Fruit fly (Drosophila melanogaster) whole organism, prepupa: ENCODE data around the gene CG13970.

Experiments
- CG10631 ChIP-seq: fragments of 200-800 bp; sonication (Bioruptor generic); optimal IDR thresholded peaks from 2 replicates; lab custom pipeline; 2016; ENCODE audit warnings: missing biosample characterization, missing genetic modification characterization
- CG10669 ChIP-seq: fragments of 200-800 bp; sonication (Bioruptor generic); optimal IDR thresholded peaks from 3 replicates; lab custom pipeline; 2018; ENCODE audit warnings: missing biosample characterization, mild to moderate bottlenecking, missing genetic modification characterization, moderate library complexity
- CG16779 ChIP-seq: fragments of 200-800 bp; sonication (Bioruptor generic); optimal IDR thresholded peaks from 3 replicates; lab custom pipeline; 2017; ENCODE audit warnings: missing biosample characterization, mild to moderate bottlenecking, missing genetic modification characterization
- CG32006 ChIP-seq: fragments of 200-800 bp; sonication (Bioruptor generic); optimal IDR thresholded peaks from 3 replicates; lab custom pipeline; 2017; ENCODE audit warnings: missing biosample characterization, mild to moderate bottlenecking, missing genetic modification characterization
- CG34406 ChIP-seq: fragments of 200-800 bp; sonication (Bioruptor generic); optimal IDR thresholded peaks from 3 replicates; lab custom pipeline; 2016; ENCODE audit warnings: missing biosample characterization, missing genetic modification characterization
- CG6163 ChIP-seq: fragments of 200-800 bp; sonication (Bioruptor generic); IDR thresholded peaks from 3 replicates; pipeline ENCODE4 v1.3.6; 2022; ENCODE audit warnings: missing biosample characterization, missing genetic modification characterization
- CG6808 ChIP-seq: fragments of 200-800 bp; sonication (Bioruptor generic); optimal IDR thresholded peaks from 3 replicates; lab custom pipeline; 2017; ENCODE audit warnings: missing biosample characterization, missing genetic modification characterization, mild to moderate bottlenecking, moderate library complexity, missing genetic modification reagents
- CG6854 ChIP-seq: fragments of 200-800 bp; sonication (Bioruptor generic); optimal IDR thresholded peaks from 2 replicates; lab custom pipeline; 2017; ENCODE audit warnings: missing biosample characterization, mild to moderate bottlenecking, missing genetic modification characterization
- CG8319 ChIP-seq: fragments of 200-800 bp; sonication (Bioruptor generic); optimal IDR thresholded peaks from 3 replicates; lab custom pipeline; 2016; ENCODE audit warnings: missing biosample characterization, missing genetic modification characterization
- Eip78C ChIP-seq: fragments of 200-800 bp; sonication (Bioruptor generic); peaks from one replicate; lab custom pipeline; 2016; ENCODE audit warnings: missing biosample characterization, missing genetic modification characterization
- Eip93F ChIP-seq: fragments of 200-800 bp; sonication (Bioruptor generic); optimal IDR thresholded peaks from 2 replicates; lab custom pipeline; 2016; ENCODE audit warnings: missing biosample characterization, mild to moderate bottlenecking, missing genetic modification characterization
- Hr39 ChIP-seq: fragments of 200-800 bp; sonication (Bioruptor generic); optimal IDR thresholded peaks from 2 replicates; lab custom pipeline; 2016; ENCODE audit warnings: missing biosample characterization, missing genetic modification characterization
- Hr4 ChIP-seq: fragments of 200-800 bp; sonication (Bioruptor generic); optimal IDR thresholded peaks from 3 replicates; lab custom pipeline; 2016; ENCODE audit warnings: missing biosample characterization, missing genetic modification characterization
- Lpt ChIP-seq: fragments of 200-800 bp; sonication (Bioruptor generic); optimal IDR thresholded peaks from 3 replicates; lab custom pipeline; 2016; ENCODE audit warnings: missing biosample characterization, missing genetic modification characterization
- Met ChIP-seq: fragments of 200-800 bp; sonication (Bioruptor generic); optimal IDR thresholded peaks from 3 replicates; lab custom pipeline; 2016; ENCODE audit warnings: missing biosample characterization, missing genetic modification characterization
- OdsH ChIP-seq: fragments of 200-800 bp; sonication (Bioruptor generic); optimal IDR thresholded peaks from 3 replicates; lab custom pipeline; 2016; ENCODE audit warnings: missing biosample characterization, missing genetic modification characterization
- Smox ChIP-seq: fragments of 200-800 bp; sonication (Bioruptor generic); optimal IDR thresholded peaks from 3 replicates; lab custom pipeline; 2016; ENCODE audit warnings: missing biosample characterization, missing genetic modification characterization
- Sox102F ChIP-seq: fragments of 200-800 bp; sonication (Bioruptor generic); optimal IDR thresholded peaks from 2 replicates; lab custom pipeline; 2016; ENCODE audit warnings: missing biosample characterization, mild to moderate bottlenecking, missing genetic modification characterization
- Sox14 ChIP-seq: fragments of 200-800 bp; sonication (Bioruptor generic); optimal IDR thresholded peaks from 3 replicates; lab custom pipeline; 2016; ENCODE audit warnings: missing biosample characterization, missing genetic modification characterization
- achi ChIP-seq: fragments of 200-800 bp; sonication (Bioruptor generic); optimal IDR thresholded peaks from 3 replicates; lab custom pipeline; 2016; ENCODE audit warnings: missing biosample characterization, missing genetic modification characterization
- cyc ChIP-seq: fragments of 200-800 bp; sonication (Bioruptor generic); optimal IDR thresholded peaks from 3 replicates; lab custom pipeline; 2016; ENCODE audit warnings: missing biosample characterization, missing genetic modification characterization
- dac ChIP-seq: fragments of 200-800 bp; sonication (Bioruptor generic); optimal IDR thresholded peaks from 2 replicates; lab custom pipeline; 2017; ENCODE audit warnings: missing biosample characterization, mild to moderate bottlenecking, missing genetic modification characterization
- dsx ChIP-seq: fragments of 200-800 bp; optimal IDR thresholded peaks from 3 replicates; lab custom pipeline; 2019; ENCODE audit warnings: missing biosample characterization, mild to moderate bottlenecking, missing genetic modification characterization, moderate library complexity; ENCODE audit not compliant: poor library complexity, severe bottlenecking
- eg ChIP-seq: fragments of 200-800 bp; sonication (Bioruptor generic); IDR thresholded peaks from 3 replicates; pipeline ENCODE4 v1.3.6; 2022; ENCODE audit warnings: missing biosample characterization, missing genetic modification characterization
- fd59A ChIP-seq: fragments of 200-800 bp; sonication (Bioruptor generic); optimal IDR thresholded peaks from 2 replicates; lab custom pipeline; 2017; ENCODE audit warnings: missing biosample characterization, mild to moderate bottlenecking, missing genetic modification characterization, missing genetic modification reagents
- fkh ChIP-seq: fragments of 200-800 bp; sonication (Bioruptor generic); optimal IDR thresholded peaks from 3 replicates; lab custom pipeline; 2017; ENCODE audit warnings: missing biosample characterization, mild to moderate bottlenecking, missing genetic modification characterization, moderate library complexity
- net ChIP-seq: fragments of 200-800 bp; sonication (Bioruptor generic); optimal IDR thresholded peaks from 3 replicates; lab custom pipeline; 2016; ENCODE audit warnings: missing biosample characterization, missing genetic modification characterization
- pdm3 ChIP-seq: fragments of 200-800 bp; sonication (Bioruptor generic); optimal IDR thresholded peaks from 3 replicates; lab custom pipeline; 2016; ENCODE audit warnings: missing biosample characterization, missing genetic modification characterization
- svp ChIP-seq: fragments of 200-800 bp; sonication (Bioruptor generic); peaks from one replicate; lab custom pipeline; 2016; ENCODE audit warnings: missing biosample characterization, missing genetic modification characterization
- topi ChIP-seq: fragments of 200-800 bp; sonication (Bioruptor generic); optimal IDR thresholded peaks from 3 replicates; lab custom pipeline; 2016; ENCODE audit warnings: missing biosample characterization, missing genetic modification characterization
- vri ChIP-seq: fragments of 200-800 bp; sonication (Bioruptor generic); optimal IDR thresholded peaks from 3 replicates; lab custom pipeline; 2016; ENCODE audit warnings: missing biosample characterization, mild to moderate bottlenecking, missing genetic modification characterization

Gene CG13970

dm6 chr2L:20075234-20075803 is 28.6 kb downstream of the CG13970 start, which contains the start of the genes pr and neb (continued):
- no peak for TF ChIP-seq CG6808 (GFP tag; lab: Kevin White, UChicago)
- TF ChIP-seq net (GFP tag; lab: Kevin White, UChicago), result peak; percentile 25
- TF ChIP-seq Met, result peak; percentile 39
- peak; percentile 27 for TF ChIP-seq achi (GFP tag; lab: Kevin White, UChicago)
- TF ChIP-seq dac (GFP tag; lab: Kevin White, UChicago), result no peak
- peak; percentile 67 for TF ChIP-seq Smox
- peak; percentile 41 for TF ChIP-seq Eip93F (GFP tag; lab: Kevin White, UChicago)
- peak; percentile 34 for TF ChIP-seq Sox102F (GFP tag; lab: Kevin White, UChicago)

dm6 chr2L:20074388-20074787 is 29.6 kb downstream of the CG13970 start:
- no peak for TF ChIP-seq dsx
- peak; percentile 58 for TF ChIP-seq svp (GFP tag; lab: Kevin White, UChicago)
- no peak for TF ChIP-seq CG8319 (GFP tag; lab: Kevin White, UChicago)

- no peak for TF ChIP-seq CG6854 (GFP tag; lab: Kevin White, UChicago)
- TF ChIP-seq Hr39 (GFP tag; lab: Kevin White, UChicago), result no peak
- no peak for TF ChIP-seq CG10669 (GFP tag; lab: Kevin White, UChicago)
- TF ChIP-seq achi (GFP tag; lab: Kevin White, UChicago), result no peak
- TF ChIP-seq Eip93F (GFP tag; lab: Kevin White, UChicago), result no peak
- no peak for TF ChIP-seq vri (GFP tag; lab: Kevin White, UChicago)
- TF ChIP-seq fkh (GFP tag; lab: Kevin White, UChicago), result no peak
- TF ChIP-seq dsx, result no peak
- TF ChIP-seq CG6163 (GFP tag; lab: Robert Waterston, UW), result no peak
Observed at dm6 chr2L:20072095-20072494, 31.9 kb downstream of the CG13970 start, which contains the start of gene CG10730. Gene CG10730, minus strand, starts transcription at chr2L:20072195.

dm6 chr2L:20069158-20070016 is 34.6 kb downstream of the CG13970 start:
- TF ChIP-seq Smox (no peak), fkh (GFP tag; lab: Kevin White, UChicago) (peak; percentile 78), Sox14 (GFP tag; lab: Kevin White, UChicago) (peak; percentile 93), vri (GFP tag; lab: Kevin White, UChicago) (peak; percentile 42), dsx (no peak), Eip93F (GFP tag; lab: Kevin White, UChicago) (peak; percentile 60), Eip78C (peak; percentile 43)

dm6 chr2L:20067928-20068327 is 36.0 kb downstream of the CG13970 start:
- 0 out of 3 replicates have a peak, but pooled peaks have one; percentile 6 for TF ChIP-seq CG6163 (GFP tag; lab: Robert Waterston, UW)
- TF ChIP-seq CG6854 (GFP tag; lab: Kevin White, UChicago), result no peak
- TF ChIP-seq CG32006, result no peak
- no peak for TF ChIP-seq pdm3
- no peak for TF ChIP-seq Lpt (GFP tag; lab: Kevin White, UChicago)
- no peak for TF ChIP-seq net (GFP tag; lab: Kevin White, UChicago)
- TF ChIP-seq Smox, result no peak
- TF ChIP-seq CG10631, result no peak
- TF ChIP-seq Sox14 (GFP tag; lab: Kevin White, UChicago), result peak; percentile 4
- no peak for TF ChIP-seq OdsH (GFP tag; lab: Kevin White, UChicago)
- peak; percentile 34 for TF ChIP-seq dsx
- no peak for TF ChIP-seq CG16779 (tag; lab: Kevin White, UChicago)
- no peak for TF ChIP-seq Sox102F (GFP tag; lab: Kevin White, UChicago)
- TF ChIP-seq Eip78C, result peak; percentile 7
- no peak for TF ChIP-seq CG10669 (GFP tag; lab: Kevin White, UChicago)
- TF ChIP-seq fkh (GFP tag; lab: Kevin White, UChicago), result no peak
- TF ChIP-seq achi (GFP tag; lab: Kevin White, UChicago), result no peak
- no peak for TF ChIP-seq fd59A (GFP tag; lab: Kevin White, UChicago)
- TF ChIP-seq eg (GFP tag; lab: Robert Waterston, UW), result no peak
- TF ChIP-seq cyc (GFP tag; lab: Kevin White, UChicago), result no peak
- TF ChIP-seq Eip93F (GFP tag; lab: Kevin White, UChicago), result peak; percentile 6
- TF ChIP-seq vri (GFP tag; lab: Kevin White, UChicago), result peak; percentile 51
- no peak for TF ChIP-seq topi (GFP tag; lab: Kevin White, UChicago)
- no peak for TF ChIP-seq CG34406 (GFP tag; lab: Kevin White, UChicago)
- TF ChIP-seq CG8319 (GFP tag; lab: Kevin White, UChicago), result no peak
- no peak for TF ChIP-seq Hr4 (GFP tag; lab: Kevin White, UChicago)
- TF ChIP-seq, all 60 proteins: peak for 6
